Worm (Caenorhabditis elegans) whole organism, L3 larva: ENCODE measurements around the gene nurf-1.

ENCODE experiments used
- aly-2 ChIP-seq: fragments of 150-350 bp; optimal IDR thresholded peaks from 2 replicates; lab custom pipeline; 2014; ENCODE audit warnings: missing biosample characterization, missing genetic modification characterization
- egl-5 ChIP-seq: fragments of 150-350 bp; optimal IDR thresholded peaks from 2 replicates; lab custom pipeline; 2017; ENCODE audit warnings: missing biosample characterization, missing genetic modification reagents, missing genetic modification characterization, inconsistent platforms
- fos-1 ChIP-seq: fragments of 150-350 bp; optimal IDR thresholded peaks from 2 replicates; lab custom pipeline; 2014; ENCODE audit warnings: missing biosample characterization, missing genetic modification characterization
- lin-39 ChIP-seq: fragments of 150-350 bp; optimal IDR thresholded peaks from 2 replicates; lab custom pipeline; 2018; ENCODE audit warnings: missing biosample characterization, missing genetic modification reagents, missing genetic modification characterization
- nhr-25 ChIP-seq: sonication (generic microtip); optimal IDR thresholded peaks from 2 replicates; lab custom pipeline; 2017; ENCODE audit warnings: missing biosample characterization, missing genetic modification characterization
- pqm-1 ChIP-seq: fragments of 150-350 bp; optimal IDR thresholded peaks from 2 replicates; lab custom pipeline; 2017; ENCODE audit warnings: missing biosample characterization, missing genetic modification characterization, inconsistent platforms
- unc-62 ChIP-seq: fragments of 150-350 bp; sonication (generic microtip); optimal IDR thresholded peaks from 4 replicates; lab custom pipeline; 2014; ENCODE audit warnings: missing biosample characterization, missing genetic modification reagents, missing genetic modification characterization
- ztf-11 ChIP-seq: fragments of 150-350 bp; optimal IDR thresholded peaks from 2 replicates; lab custom pipeline; 2014; ENCODE audit warnings: missing biosample characterization, missing genetic modification characterization
- ztf-4 ChIP-seq: fragments of 150-350 bp; optimal IDR thresholded peaks from 2 replicates; lab custom pipeline; 2014; ENCODE audit warnings: missing biosample characterization, missing genetic modification characterization

ce11 chrII:14413709-14414108 lies 23.2 kb downstream of the nurf-1 start:
- TF ChIP-seq lin-39 (tag; lab: Kevin White, UChicago) = no peak
- no peak for TF ChIP-seq unc-62 (GFP tag; lab: Kevin White, UChicago)
- TF ChIP-seq pqm-1 (tag; lab: Kevin White, UChicago) = no peak
- no peak for TF ChIP-seq fos-1
- TF ChIP-seq ztf-11 (tag; lab: Kevin White, UChicago) = no peak
- no peak for TF ChIP-seq ztf-4 (tag; lab: Kevin White, UChicago)
- TF ChIP-seq nhr-25 (tag; lab: Kevin White, UChicago) = no peak
- TF ChIP-seq egl-5 (tag; lab: Kevin White, UChicago) = no peak
- TF ChIP-seq aly-2 (tag; lab: Kevin White, UChicago) = no peak
